Worm (Caenorhabditis elegans) whole organism, L4/young adult: ENCODE measurements around the gene dct-8.

ENCODE experiments used
- dao-5 ChIP-seq: sonication (generic microtip); optimal IDR thresholded peaks from 2 replicates; lab custom pipeline; 2016; ENCODE audit warnings: missing genotype, missing genetic modification characterization, moderate library complexity, missing compliant biosample characterization
- him-1 ChIP-seq: sonication (generic microtip); optimal IDR thresholded peaks from 2 replicates; lab custom pipeline; 2016; ENCODE audit warnings: missing genotype, missing genetic modification reagents, missing genetic modification characterization, missing compliant biosample characterization

DNA sequence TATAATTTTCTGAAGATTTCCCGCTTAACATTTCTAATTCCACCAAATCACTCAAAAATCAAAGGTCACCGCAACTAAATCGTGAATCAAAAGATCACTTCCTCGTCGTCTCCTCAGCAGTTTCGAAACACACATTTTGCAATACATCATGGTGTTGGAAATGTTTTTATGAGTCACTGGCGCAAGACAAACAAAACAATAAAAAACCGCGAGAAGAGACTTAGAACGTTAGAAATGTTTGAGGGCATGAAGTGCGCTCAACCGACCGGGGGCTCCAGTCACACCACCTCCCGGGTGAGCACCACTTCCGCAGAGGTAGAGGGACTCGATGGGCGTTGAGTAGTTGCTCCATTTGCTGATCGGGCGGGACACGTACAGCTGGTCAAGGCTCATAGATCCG, 19.6 kb upstream of the dct-8 start:
- TF ChIP-seq him-1 (tag; lab: Kevin White, UChicago) (no peak), dao-5 (tag; lab: Kevin White, UChicago) (no peak)
